Worm (Caenorhabditis elegans) whole organism, L4 larva: Measurements from ENCODE around the gene F54D5.23.

Experiments
- D1046.2 ChIP-seq: fragments of 200-800 bp; sonication (Bioruptor generic); IDR thresholded peaks from 2 replicates; pipeline ENCODE4 v1.3.6; 2022; ENCODE audit warnings: missing genetic modification characterization, missing compliant biosample characterization
- Y48G9A.11 ChIP-seq: fragments of 200-800 bp; sonication (Bioruptor generic); IDR thresholded peaks from 2 replicates; pipeline ENCODE4 v1.3.6; 2022; ENCODE audit warnings: missing genetic modification reagents, missing genetic modification characterization, missing compliant biosample characterization
- ZK546.5 ChIP-seq, 2 experiments: sonication (generic microtip); optimal IDR thresholded peaks; 2 replicates each; lab custom pipeline; 2017; ENCODE audit warnings: missing biosample characterization in 2 of 2, missing genetic modification characterization in 2 of 2
- aly-2 ChIP-seq: sonication (generic microtip); optimal IDR thresholded peaks from 2 replicates; lab custom pipeline; 2018; ENCODE audit warnings: missing biosample characterization, missing genetic modification characterization
- ama-1 ChIP-seq: fragments of 150-350 bp; optimal IDR thresholded peaks from 2 replicates; lab custom pipeline; 2014; ENCODE audit warnings: inconsistent platforms, mixed read lengths
- attf-4 ChIP-seq: sonication (generic microtip); optimal IDR thresholded peaks from 3 replicates; lab custom pipeline; 2017; ENCODE audit warnings: missing biosample characterization, missing genetic modification characterization
- ceh-28 ChIP-seq: fragments of 150-350 bp; optimal IDR thresholded peaks from 2 replicates; lab custom pipeline; 2014; ENCODE audit warnings: missing biosample characterization, missing genetic modification reagents, missing genetic modification characterization
- ceh-32 ChIP-seq: sonication (generic microtip); optimal IDR thresholded peaks from 2 replicates; lab custom pipeline; 2016; ENCODE audit warnings: mild to moderate bottlenecking, missing genetic modification characterization, missing compliant biosample characterization; ENCODE audit not compliant: poor library complexity
- ces-1 ChIP-seq: fragments of 150-350 bp; sonication (generic microtip); optimal IDR thresholded peaks from 4 replicates; lab custom pipeline; 2014; ENCODE audit warnings: missing biosample characterization, missing genetic modification reagents, missing genetic modification characterization
- daf-16 ChIP-seq, 3 experiments: sonication (generic microtip); optimal IDR thresholded peaks; 2 replicates each; lab custom pipeline; 2016 to 2017; ENCODE audit warnings: missing genetic modification characterization in 3 of 3, missing genetic modification reagents in 3 of 3, mild to moderate bottlenecking in 2 of 3, missing compliant biosample characterization in 2 of 3, missing biosample characterization in 1 of 3, moderate library complexity in 1 of 3
- daf-8 ChIP-seq: fragments of 200-800 bp; sonication (Bioruptor generic); IDR thresholded peaks from 2 replicates; pipeline ENCODE4 v1.3.6; 2022; ENCODE audit warnings: missing genetic modification characterization, missing compliant biosample characterization
- dmd-6 ChIP-seq: fragments of 200-800 bp; sonication (Bioruptor generic); IDR thresholded peaks from 2 replicates; pipeline ENCODE4 v1.3.6; 2022; ENCODE audit warnings: missing genetic modification reagents, missing genetic modification characterization, missing compliant biosample characterization
- dmd-8 ChIP-seq: fragments of 200-800 bp; sonication (Bioruptor generic); IDR thresholded peaks from 2 replicates; pipeline ENCODE4 v1.3.6; 2022; ENCODE audit warnings: missing genetic modification characterization, missing compliant biosample characterization
- dmd-9 ChIP-seq: fragments of 200-800 bp; sonication (Bioruptor generic); IDR thresholded peaks from 2 replicates; pipeline ENCODE4 v1.3.6; 2022; ENCODE audit warnings: missing genetic modification reagents, missing genetic modification characterization, missing compliant biosample characterization
- dve-1 ChIP-seq: sonication (generic microtip); optimal IDR thresholded peaks from 2 replicates; lab custom pipeline; 2017; ENCODE audit warnings: antibody characterized with exemption, mild to moderate bottlenecking, missing genetic modification characterization, missing compliant biosample characterization; ENCODE audit not compliant: insufficient read depth
- fos-1 ChIP-seq: fragments of 150-350 bp; optimal IDR thresholded peaks from 2 replicates; lab custom pipeline; 2014; ENCODE audit warnings: missing biosample characterization, missing genetic modification characterization
- gei-8 ChIP-seq: fragments of 200-800 bp; sonication (Bioruptor generic); optimal IDR thresholded peaks from 2 replicates; lab custom pipeline; 2018; ENCODE audit warnings: mild to moderate bottlenecking, missing genetic modification characterization, missing compliant biosample characterization
- hif-1 ChIP-seq, 2 experiments: sonication (generic microtip); optimal IDR thresholded peaks; 2 replicates each; lab custom pipeline; 2016 to 2017; ENCODE audit warnings: missing compliant biosample characterization in 2 of 2, missing genetic modification characterization in 2 of 2, missing genetic modification reagents in 2 of 2, missing genotype in 2 of 2, mild to moderate bottlenecking in 1 of 2
- hlh-11 ChIP-seq: fragments of 200-800 bp; sonication (Bioruptor generic); optimal IDR thresholded peaks from 2 replicates; lab custom pipeline; 2018; ENCODE audit warnings: mild to moderate bottlenecking, missing genetic modification characterization, missing compliant biosample characterization
- hlh-30 ChIP-seq: sonication (generic microtip); optimal IDR thresholded peaks from 2 replicates; lab custom pipeline; 2017; ENCODE audit warnings: antibody characterized with exemption, mild to moderate bottlenecking, missing genetic modification characterization, missing compliant biosample characterization; ENCODE audit not compliant: insufficient read depth
- hmg-1.1 ChIP-seq: fragments of 200-800 bp; sonication (Bioruptor generic); IDR thresholded peaks from 2 replicates; pipeline ENCODE4 v1.3.6; 2022; ENCODE audit warnings: missing genetic modification reagents, missing genetic modification characterization, missing compliant biosample characterization
- lin-13 ChIP-seq: fragments of 150-350 bp; optimal IDR thresholded peaks from 2 replicates; lab custom pipeline; 2014; ENCODE audit warnings: missing biosample characterization, missing genetic modification reagents, missing genetic modification characterization
- lin-38 ChIP-seq: fragments of 200-800 bp; sonication (Bioruptor generic); IDR thresholded peaks from 2 replicates; pipeline ENCODE4 v1.3.6; 2022; ENCODE audit warnings: missing genetic modification reagents, missing genetic modification characterization, missing compliant biosample characterization
- lir-3 ChIP-seq: sonication (generic microtip); optimal IDR thresholded peaks from 2 replicates; lab custom pipeline; 2016; ENCODE audit warnings: mild to moderate bottlenecking, missing genetic modification characterization, missing compliant biosample characterization
- lsy-2 ChIP-seq, 2 experiments: fragments of 150-350 bp in 1 of 2; sonication (generic microtip) in 1 of 2; optimal IDR thresholded peaks; 2 replicates each; lab custom pipeline; 2014 to 2017; ENCODE audit warnings: missing biosample characterization in 2 of 2, missing genetic modification characterization in 2 of 2
- madf-9 ChIP-seq: fragments of 200-800 bp; sonication (Bioruptor generic); conservative IDR thresholded peaks from 2 replicates; pipeline ENCODE4 v1.3.6; 2022; ENCODE audit warnings: missing genetic modification reagents, missing genetic modification characterization, missing compliant biosample characterization
- mep-1 ChIP-seq: fragments of 150-350 bp; sonication (generic microtip); optimal IDR thresholded peaks from 3 replicates; lab custom pipeline; 2014; ENCODE audit warnings: missing biosample characterization, missing genetic modification characterization
- mxl-2 ChIP-seq: fragments of 200-800 bp; sonication (Bioruptor generic); conservative IDR thresholded peaks from 2 replicates; pipeline ENCODE4 v1.3.6; 2022; ENCODE audit warnings: missing genetic modification reagents, missing genetic modification characterization, missing compliant biosample characterization
- mxl-3 ChIP-seq: fragments of 200-800 bp; sonication (Bioruptor generic); optimal IDR thresholded peaks from 2 replicates; lab custom pipeline; 2018; ENCODE audit warnings: mild to moderate bottlenecking, missing genetic modification characterization, missing compliant biosample characterization
- nhr-10 ChIP-seq: fragments of 150-350 bp; optimal IDR thresholded peaks from 2 replicates; lab custom pipeline; 2014; ENCODE audit warnings: missing biosample characterization, missing genetic modification characterization
- nhr-11 ChIP-seq: fragments of 150-350 bp; optimal IDR thresholded peaks from 2 replicates; lab custom pipeline; 2014; ENCODE audit warnings: missing biosample characterization, missing genetic modification characterization
- nhr-25 ChIP-seq: sonication (generic microtip); optimal IDR thresholded peaks from 2 replicates; lab custom pipeline; 2017; ENCODE audit warnings: missing genetic modification characterization, mild to moderate bottlenecking, missing compliant biosample characterization, antibody characterized with exemption, moderate library complexity, borderline replicate concordance; ENCODE audit not compliant: insufficient read depth
- nhr-28 ChIP-seq: fragments of 150-350 bp; optimal IDR thresholded peaks from 2 replicates; lab custom pipeline; 2014; ENCODE audit warnings: missing biosample characterization, missing genetic modification characterization
- nhr-77 ChIP-seq: fragments of 150-350 bp; optimal IDR thresholded peaks from 2 replicates; lab custom pipeline; 2014; ENCODE audit warnings: missing biosample characterization, missing genetic modification characterization
- pha-4 ChIP-seq, 2 experiments: fragments of 150-350 bp in 1 of 2; fragments of 200-800 bp in 1 of 2; sonication (Bioruptor generic) in 1 of 2; IDR thresholded peaks in 1 of 2; optimal IDR thresholded peaks in 1 of 2; 2 replicates each; pipeline versions ENCODE4 v1.3.6 to Lab custom; 2014 to 2022; ENCODE audit warnings: missing genetic modification characterization in 2 of 2, missing genetic modification reagents in 2 of 2, missing biosample characterization in 1 of 2, missing compliant biosample characterization in 1 of 2
- pqm-1 ChIP-seq: sonication (generic microtip); optimal IDR thresholded peaks from 2 replicates; lab custom pipeline; 2017; ENCODE audit warnings: missing biosample characterization, missing genetic modification characterization
- sdz-12 ChIP-seq: fragments of 200-800 bp; sonication (Bioruptor generic); optimal IDR thresholded peaks from 2 replicates; lab custom pipeline; 2018; ENCODE audit warnings: mild to moderate bottlenecking, missing genetic modification characterization, missing compliant biosample characterization
- set-16 ChIP-seq: fragments of 200-800 bp; sonication (Bioruptor generic); IDR thresholded peaks from 2 replicates; pipeline ENCODE4 v1.3.6; 2022; ENCODE audit warnings: missing genetic modification reagents, missing genetic modification characterization, missing compliant biosample characterization
- skn-1 ChIP-seq: fragments of 150-350 bp; optimal IDR thresholded peaks from 2 replicates; lab custom pipeline; 2014; ENCODE audit warnings: missing biosample characterization, missing genetic modification characterization
- snpc-1.2 ChIP-seq: fragments of 200-800 bp; sonication (Bioruptor generic); IDR thresholded peaks from 2 replicates; pipeline ENCODE4 v1.3.6; 2022; ENCODE audit warnings: missing genetic modification reagents, missing genetic modification characterization, missing compliant biosample characterization
- tag-97 ChIP-seq: fragments of 200-800 bp; sonication (Bioruptor generic); IDR thresholded peaks from 2 replicates; pipeline ENCODE4 v1.3.6; 2022; ENCODE audit warnings: missing genetic modification characterization, missing compliant biosample characterization
- unc-62 ChIP-seq, 3 experiments: fragments of 150-350 bp in 1 of 3; sonication (generic microtip); optimal IDR thresholded peaks in 2 of 3; peaks in 1 of 3; 1 replicate in 1 of 3; 2 replicates in 2 of 3; lab custom pipeline; 2014 to 2017; ENCODE audit warnings: missing biosample characterization in 3 of 3, missing genetic modification characterization in 3 of 3, missing genetic modification reagents in 3 of 3, missing genotype in 1 of 3
- zag-1 ChIP-seq: fragments of 150-350 bp; optimal IDR thresholded peaks from 2 replicates; lab custom pipeline; 2014; ENCODE audit warnings: missing biosample characterization, missing genetic modification characterization
- zfp-3 ChIP-seq: fragments of 200-800 bp; sonication (Bioruptor generic); conservative IDR thresholded peaks from 2 replicates; pipeline ENCODE4 v1.3.6; 2022; ENCODE audit warnings: missing genetic modification reagents, missing genetic modification characterization, missing compliant biosample characterization

The F54D5.23 gene

DNA sequence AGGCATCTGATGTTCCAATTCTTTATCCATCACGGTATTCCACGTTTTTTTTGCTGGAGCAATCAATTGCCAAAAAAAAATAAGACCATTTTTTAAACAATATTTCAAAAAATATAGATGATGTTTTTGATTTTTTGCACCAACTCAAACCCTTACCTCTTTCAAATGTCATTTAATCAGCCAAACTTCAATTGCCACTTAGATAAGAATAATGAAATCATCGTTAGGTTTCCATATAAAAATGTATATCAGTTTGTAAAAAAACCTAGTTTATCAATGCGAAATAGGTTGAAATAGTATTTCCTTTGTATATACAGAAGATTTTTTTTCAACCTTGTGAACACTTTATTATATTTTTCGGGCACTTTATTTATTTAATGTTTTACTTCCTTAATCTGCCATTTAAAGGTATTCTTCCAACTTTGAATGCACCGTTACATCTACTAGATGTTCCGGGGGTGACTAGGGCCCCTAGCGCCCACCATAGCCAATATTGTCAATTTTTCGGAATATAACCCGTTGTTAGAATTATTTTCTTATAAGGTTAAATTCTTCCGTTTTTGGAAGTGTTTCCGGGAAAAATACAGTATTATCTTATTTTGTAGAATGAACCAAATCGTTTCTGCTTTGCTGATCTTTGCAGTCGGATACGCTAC is at the start of gene F54D5.23, which contains the start of gene F54D5.4:
TSS of gene F54D5.23 (minus strand) at position 75 of the 656 bp plus-strand sequence.
TSS of gene F54D5.4 (plus strand) at position 606 of the 656 bp plus-strand sequence.
- TF ChIP-seq Y48G9A.11 (GFP tag; lab: Robert Waterston, UW) (no peak), pha-4 (GFP tag; IDR thresholded peaks at IDR 0.05; lab: Robert Waterston, UW) (no peak), pha-4 (tag; optimal IDR thresholded peaks at IDR 0.05; lab: Kevin White, UChicago) (no peak), nhr-10 (tag; lab: Kevin White, UChicago) (no peak), pqm-1 (tag; lab: Kevin White, UChicago) (peak; percentile 73), hlh-30 (tag; lab: Kevin White, UChicago) (no peak)

- no peak for TF ChIP-seq Y48G9A.11 (GFP tag; lab: Robert Waterston, UW)
- TF ChIP-seq dve-1 = no peak
- no peak for TF ChIP-seq mxl-2
- TF ChIP-seq mep-1 (tag; lab: Kevin White, UChicago) = peak; percentile 82
- TF ChIP-seq hlh-11 = peak; percentile 60
- TF ChIP-seq D1046.2 (GFP tag; lab: Robert Waterston, UW) = 0 out of 2 replicates have a peak, but pooled peaks have one; percentile 28
- TF ChIP-seq nhr-28 (tag; lab: Kevin White, UChicago) = peak; percentile 67
- no peak for TF ChIP-seq dmd-9 (GFP tag; lab: Robert Waterston, UW)
- TF ChIP-seq dmd-6 (GFP tag; lab: Robert Waterston, UW) = peak; percentile 16; the same call in 1 of the 2 replicates
- TF ChIP-seq snpc-1.2 (GFP tag; lab: Robert Waterston, UW) = no peak
- no peak for TF ChIP-seq ZK546.5 (tag; optimal IDR thresholded peaks at IDR 0.05; lab: Kevin White, UChicago)
- no peak for TF ChIP-seq sdz-12
- TF ChIP-seq ceh-28 (tag; lab: Kevin White, UChicago) = no peak
- no peak for TF ChIP-seq lir-3 (tag; lab: Kevin White, UChicago)
- TF ChIP-seq lin-13 = no peak
- no peak for TF ChIP-seq attf-4 (tag; lab: Kevin White, UChicago)
- TF ChIP-seq mxl-3 = peak; percentile 21
- TF ChIP-seq zfp-3 = no peak
- peak; percentile 88 for TF ChIP-seq nhr-25
- no peak for TF ChIP-seq fos-1
- TF ChIP-seq nhr-10 (tag; lab: Kevin White, UChicago) = peak; percentile 32
- peak; percentile 28 for TF ChIP-seq nhr-11 (tag; lab: Kevin White, UChicago)
- TF ChIP-seq hif-1 (tag; optimal IDR thresholded peaks at IDR 0.05; lab: Kevin White, UChicago) = no peak
- TF ChIP-seq set-16 = no peak
- TF ChIP-seq nhr-77 = peak; percentile 42
- TF ChIP-seq madf-9 (GFP tag; lab: Robert Waterston, UW) = no peak
- no peak for TF ChIP-seq ceh-32 (tag; lab: Kevin White, UChicago)
- TF ChIP-seq daf-16 (GFP tag; optimal IDR thresholded peaks at IDR 0.05; lab: Kevin White, UChicago) = no peak
- TF ChIP-seq daf-16 (tag; optimal IDR thresholded peaks at IDR 0.05; lab: Kevin White, UChicago) = peak; percentile 33
- TF ChIP-seq ama-1 (lab: Kevin White, UChicago) = peak; percentile 90
- peak in 1 of 2 experiments; percentile 40 for TF ChIP-seq lsy-2 (tag; optimal IDR thresholded peaks at IDR 0.05; lab: Kevin White, UChicago)
- TF ChIP-seq lin-38 (GFP tag; lab: Robert Waterston, UW) = peak; percentile 29; the same call in 1 of the 2 replicates
- no peak for TF ChIP-seq ces-1 (GFP tag; lab: Kevin White, UChicago)
- TF ChIP-seq hmg-1.1 (GFP tag; lab: Robert Waterston, UW) = 0 out of 2 replicates have a peak, but pooled peaks have one; percentile 10
- TF ChIP-seq pha-4 (GFP tag; IDR thresholded peaks at IDR 0.05; lab: Robert Waterston, UW) = no peak
- no peak for TF ChIP-seq pha-4 (tag; optimal IDR thresholded peaks at IDR 0.05; lab: Kevin White, UChicago)
- TF ChIP-seq dmd-8 (GFP tag; lab: Robert Waterston, UW) = no peak
- TF ChIP-seq zag-1 (tag; lab: Kevin White, UChicago) = no peak
- TF ChIP-seq aly-2 (tag; lab: Kevin White, UChicago) = peak; percentile 38
- peak in 1 of 2 experiments; percentile 13 for TF ChIP-seq unc-62 (GFP tag; optimal IDR thresholded peaks at IDR 0.05 in 1 of 2; lab: Kevin White, UChicago)
- TF ChIP-seq unc-62 (tag; optimal IDR thresholded peaks at IDR 0.05; lab: Kevin White, UChicago) = no peak
- TF ChIP-seq daf-8 (GFP tag; lab: Robert Waterston, UW) = no peak
- TF ChIP-seq skn-1 (tag; lab: Kevin White, UChicago) = no peak
- TF ChIP-seq tag-97 (GFP tag; lab: Robert Waterston, UW) = no peak
- peak; percentile 78 for TF ChIP-seq hlh-30 (tag; lab: Kevin White, UChicago)
- TF ChIP-seq gei-8 (GFP tag; lab: Kevin White, UChicago) = no peak
Observed at ce11 chrII:11617715-11618114, 48.6 kb upstream of the F54D5.23 start.
